Fruit fly (Drosophila melanogaster) whole organism, embryonic: ENCODE results near the gene haf.
A peak's percentile ranks its signal among the peaks of the same experiment; 100 is the strongest.

ENCODE experiments used
- Ada2b ChIP-seq: fragments of 200-800 bp; sonication (Bioruptor generic); IDR thresholded peaks from 2 replicates; pipeline ENCODE4 v1.3.6; 2022; ENCODE audit warnings: missing biosample characterization, missing genetic modification characterization
- Asciz ChIP-seq: fragments of 200-800 bp; sonication (Bioruptor generic); optimal IDR thresholded peaks from 2 replicates; lab custom pipeline; 2017; ENCODE audit warnings: missing biosample characterization, mild to moderate bottlenecking, missing genetic modification characterization, missing genetic modification reagents
- C15 ChIP-seq: fragments of 200-800 bp; sonication (Bioruptor generic); IDR thresholded peaks from 3 replicates; pipeline ENCODE4 v1.3.6; 2022; ENCODE audit warnings: missing biosample characterization, missing genetic modification characterization
- CG12071 ChIP-seq: fragments of 200-800 bp; sonication (Bioruptor generic); optimal IDR thresholded peaks from 3 replicates; lab custom pipeline; 2018; ENCODE audit warnings: missing biosample characterization, mild to moderate bottlenecking, missing genetic modification characterization
- CG12391 ChIP-seq: fragments of 200-800 bp; sonication (Bioruptor generic); optimal IDR thresholded peaks from 3 replicates; lab custom pipeline; 2018; ENCODE audit warnings: missing biosample characterization, mild to moderate bottlenecking, missing genetic modification characterization, moderate library complexity
- CG13424 ChIP-seq: fragments of 200-800 bp; sonication (Bioruptor generic); optimal IDR thresholded peaks from 2 replicates; lab custom pipeline; 2019; ENCODE audit warnings: missing biosample characterization, mild to moderate bottlenecking, missing genetic modification characterization, moderate library complexity
- CG14014 ChIP-seq: fragments of 200-800 bp; sonication (Bioruptor generic); IDR thresholded peaks from 2 replicates; pipeline ENCODE4 v1.3.6; 2022; ENCODE audit warnings: missing biosample characterization, missing genetic modification characterization
- CG14710 ChIP-seq: fragments of 200-800 bp; sonication (Bioruptor generic); optimal IDR thresholded peaks from 3 replicates; lab custom pipeline; 2019; ENCODE audit warnings: missing biosample characterization, mild to moderate bottlenecking, missing genetic modification characterization, moderate library complexity
- CG15269 ChIP-seq: fragments of 200-800 bp; sonication (Bioruptor generic); optimal IDR thresholded peaks from 2 replicates; lab custom pipeline; 2018; ENCODE audit warnings: missing biosample characterization, mild to moderate bottlenecking, missing genetic modification characterization, moderate library complexity
- CG17829 ChIP-seq: fragments of 200-800 bp; optimal IDR thresholded peaks from 2 replicates; lab custom pipeline; 2019; ENCODE audit warnings: missing biosample characterization, mild to moderate bottlenecking, missing genetic modification characterization, moderate library complexity
- CG18011 ChIP-seq: fragments of 200-800 bp; sonication (Bioruptor generic); optimal IDR thresholded peaks from 2 replicates; lab custom pipeline; 2017; ENCODE audit warnings: missing biosample characterization, missing genetic modification characterization, mild to moderate bottlenecking, moderate library complexity, missing genotype
- CG18619 ChIP-seq: fragments of 200-800 bp; sonication (Bioruptor generic); optimal IDR thresholded peaks from 3 replicates; lab custom pipeline; 2017; ENCODE audit warnings: missing biosample characterization, mild to moderate bottlenecking, missing genetic modification characterization
- CG33213 ChIP-seq: fragments of 200-800 bp; sonication (Bioruptor generic); optimal IDR thresholded peaks from 3 replicates; lab custom pipeline; 2016; ENCODE audit warnings: missing biosample characterization, missing genetic modification characterization
- CG4707 ChIP-seq: fragments of 200-800 bp; sonication (Bioruptor generic); optimal IDR thresholded peaks from 2 replicates; lab custom pipeline; 2018; ENCODE audit warnings: missing biosample characterization, mild to moderate bottlenecking, missing genetic modification characterization, moderate library complexity
- CG6254 ChIP-seq: fragments of 200-800 bp; sonication (Bioruptor generic); optimal IDR thresholded peaks from 3 replicates; lab custom pipeline; 2017; ENCODE audit warnings: mild to moderate bottlenecking, missing biosample characterization, missing genetic modification reagents, missing genetic modification characterization
- CG7839 ChIP-seq: fragments of 200-800 bp; sonication (Bioruptor generic); optimal IDR thresholded peaks from 3 replicates; lab custom pipeline; 2018; ENCODE audit warnings: missing biosample characterization, mild to moderate bottlenecking, missing genetic modification characterization, moderate library complexity
- CG8089 ChIP-seq: fragments of 200-800 bp; sonication (Bioruptor generic); optimal IDR thresholded peaks from 3 replicates; lab custom pipeline; 2016; ENCODE audit warnings: missing biosample characterization, missing genetic modification characterization
- CG8281 ChIP-seq: fragments of 200-800 bp; sonication (Bioruptor generic); optimal IDR thresholded peaks from 2 replicates; lab custom pipeline; 2018; ENCODE audit warnings: missing biosample characterization, mild to moderate bottlenecking, missing genetic modification characterization, moderate library complexity
- CG8359 ChIP-seq: fragments of 200-800 bp; sonication (Bioruptor generic); optimal IDR thresholded peaks from 2 replicates; lab custom pipeline; 2017; ENCODE audit warnings: missing biosample characterization, mild to moderate bottlenecking, missing genetic modification characterization, borderline replicate concordance
- CHES-1-like ChIP-seq: fragments of 200-800 bp; sonication (Bioruptor generic); optimal IDR thresholded peaks from 2 replicates; lab custom pipeline; 2016; ENCODE audit warnings: missing biosample characterization, missing genetic modification characterization
- Doc2 ChIP-seq: fragments of 200-800 bp; sonication (Bioruptor generic); IDR thresholded peaks from 2 replicates; pipeline ENCODE4 v1.3.6; 2022; ENCODE audit warnings: missing biosample characterization, missing genetic modification characterization
- Drgx ChIP-seq: fragments of 200-800 bp; sonication (Bioruptor generic); IDR thresholded peaks from 2 replicates; pipeline ENCODE4 v1.3.6; 2022; ENCODE audit warnings: missing biosample characterization, missing genetic modification characterization
- Eip74EF ChIP-seq, 2 experiments: fragments of 200-800 bp in 1 of 2; fragments of >200 bp in 1 of 2; sonication (Bioruptor generic) in 1 of 2; optimal IDR thresholded peaks; 2 replicates each; lab custom pipeline; 2017 to 2019; ENCODE audit warnings: missing biosample characterization in 2 of 2, missing genetic modification characterization in 2 of 2, mild to moderate bottlenecking in 1 of 2, moderate library complexity in 1 of 2
- Ets97D ChIP-seq: fragments of 200-800 bp; sonication (Bioruptor generic); optimal IDR thresholded peaks from 3 replicates; lab custom pipeline; 2016; ENCODE audit warnings: missing biosample characterization, missing genetic modification characterization
- Hr78 ChIP-seq, 2 experiments: fragments of 200-800 bp in 1 of 2; fragments of >200 bp in 1 of 2; sonication (Bioruptor generic) in 1 of 2; optimal IDR thresholded peaks; 2 replicates each; lab custom pipeline; 2017 to 2019; ENCODE audit warnings: missing biosample characterization in 2 of 2, missing genetic modification characterization in 2 of 2, mild to moderate bottlenecking in 1 of 2, moderate library complexity in 1 of 2
- Nf-YC ChIP-seq: fragments of 200-800 bp; optimal IDR thresholded peaks from 3 replicates; lab custom pipeline; 2019; ENCODE audit warnings: missing biosample characterization, mild to moderate bottlenecking, missing genetic modification characterization, moderate library complexity
- Oli ChIP-seq: fragments of 200-800 bp; sonication (Bioruptor generic); optimal IDR thresholded peaks from 2 replicates; lab custom pipeline; 2018; ENCODE audit warnings: missing biosample characterization, mild to moderate bottlenecking, missing genetic modification characterization, moderate library complexity
- PHDP ChIP-seq: fragments of 200-800 bp; sonication (Bioruptor generic); optimal IDR thresholded peaks from 3 replicates; lab custom pipeline; 2018; ENCODE audit warnings: missing biosample characterization, mild to moderate bottlenecking, missing genetic modification characterization, moderate library complexity
- Vsx1 ChIP-seq: fragments of 200-800 bp; sonication (Bioruptor generic); optimal IDR thresholded peaks from 2 replicates; lab custom pipeline; 2017; ENCODE audit warnings: missing biosample characterization, mild to moderate bottlenecking, missing genetic modification characterization, missing genetic modification reagents
- caup ChIP-seq: fragments of 200-800 bp; sonication (Bioruptor generic); optimal IDR thresholded peaks from 3 replicates; lab custom pipeline; 2017; ENCODE audit warnings: missing biosample characterization, mild to moderate bottlenecking, missing genetic modification characterization, moderate library complexity; ENCODE audit not compliant: severe bottlenecking
- cwo ChIP-seq: fragments of 200-800 bp; sonication (Bioruptor generic); optimal IDR thresholded peaks from 3 replicates; lab custom pipeline; 2017; ENCODE audit warnings: missing biosample characterization, missing genetic modification characterization, mild to moderate bottlenecking, moderate library complexity, missing genetic modification reagents
- fru ChIP-seq: fragments of >200 bp; optimal IDR thresholded peaks from 2 replicates; lab custom pipeline; 2017
- grau ChIP-seq: fragments of 200-800 bp; optimal IDR thresholded peaks from 3 replicates; lab custom pipeline; 2019; ENCODE audit warnings: missing biosample characterization, mild to moderate bottlenecking, missing genetic modification characterization, moderate library complexity
- h ChIP-seq: fragments of >200 bp; optimal IDR thresholded peaks from 2 replicates; lab custom pipeline; 2017
- kni ChIP-seq: fragments of 200-800 bp; sonication (Bioruptor generic); optimal IDR thresholded peaks from 3 replicates; lab custom pipeline; 2017; ENCODE audit warnings: mild to moderate bottlenecking, missing biosample characterization, missing genetic modification reagents, missing genetic modification characterization
- lbe ChIP-seq: fragments of 200-800 bp; sonication (Bioruptor generic); optimal IDR thresholded peaks from 2 replicates; lab custom pipeline; 2016; ENCODE audit warnings: missing biosample characterization, mild to moderate bottlenecking, missing genetic modification characterization
- lov ChIP-seq, 2 experiments: fragments of 200-800 bp in 1 of 2; fragments of >200 bp in 1 of 2; sonication (Bioruptor generic) in 1 of 2; IDR thresholded peaks in 1 of 2; optimal IDR thresholded peaks in 1 of 2; 2 replicates in 1 of 2; 3 replicates in 1 of 2; pipeline versions ENCODE4 v1.3.6 to Lab custom; 2017 to 2022; ENCODE audit warnings: missing biosample characterization in 1 of 2, missing genetic modification characterization in 1 of 2
- nerfin-2 ChIP-seq: fragments of 200-800 bp; sonication (Bioruptor generic); IDR thresholded peaks from 2 replicates; pipeline ENCODE4 v1.3.6; 2022; ENCODE audit warnings: missing biosample characterization, missing genetic modification characterization; ENCODE audit not compliant: partially characterized antibody
- sens ChIP-seq: fragments of 200-800 bp; sonication (Bioruptor generic); peaks from one replicate; lab custom pipeline; 2016; ENCODE audit warnings: missing biosample characterization, missing genetic modification characterization
- sens-2 ChIP-seq: fragments of 200-800 bp; sonication (Bioruptor generic); IDR thresholded peaks from 2 replicates; pipeline ENCODE4 v1.3.6; 2022; ENCODE audit warnings: missing biosample characterization, missing genetic modification characterization
- sna ChIP-seq: fragments of 200-800 bp; sonication (Bioruptor generic); IDR thresholded peaks from 2 replicates; pipeline ENCODE4 v1.3.6; 2022; ENCODE audit warnings: missing biosample characterization, missing genetic modification characterization; ENCODE audit not compliant: partially characterized antibody
- tll ChIP-seq, 2 experiments: fragments of 200-800 bp in 1 of 2; fragments of >200 bp in 1 of 2; sonication (Bioruptor generic) in 1 of 2; optimal IDR thresholded peaks; 2 replicates each; lab custom pipeline; 2017 to 2019; ENCODE audit warnings: missing biosample characterization in 2 of 2, missing genetic modification characterization in 2 of 2, mild to moderate bottlenecking in 1 of 2, moderate library complexity in 1 of 2
- zfh1 ChIP-seq: fragments of 200-800 bp; sonication (Bioruptor generic); IDR thresholded peaks from 3 replicates; pipeline ENCODE4 v1.3.6; 2022; ENCODE audit warnings: missing biosample characterization, missing genetic modification characterization

The haf gene

dm6 chr2L:1538132-1538531 lies 16.8 kb upstream of the haf start:
- TF ChIP-seq Eip74EF (GFP tag; optimal IDR thresholded peaks at IDR 0.05; lab: Kevin White, UChicago) (no peak), Drgx (GFP tag; lab: Robert Waterston, UW) (peak; percentile 30; the same call in 1 of the 2 replicates)

dm6 chr2L:1547860-1548259 lies 7.1 kb upstream of the haf start:
- TF ChIP-seq nerfin-2 (GFP tag; lab: Robert Waterston, UW) (no peak), CG4707 (GFP tag; lab: Kevin White, UChicago) (no peak), CG8089 (GFP tag; lab: Kevin White, UChicago) (no peak), C15 (GFP tag; lab: Robert Waterston, UW) (no peak), caup (GFP tag; lab: Kevin White, UChicago) (no peak), Nf-YC (tag; lab: Kevin White, UChicago) (no peak), Ets97D (no peak), sna (GFP tag; lab: Robert Waterston, UW) (no peak), CG8281 (tag; lab: Kevin White, UChicago) (peak; percentile 94), sens (GFP tag; lab: Kevin White, UChicago) (peak; percentile 30), CG14014 (GFP tag; lab: Robert Waterston, UW) (no peak), Vsx1 (GFP tag; lab: Kevin White, UChicago) (no peak), cwo (GFP tag; lab: Kevin White, UChicago) (no peak), lbe (GFP tag; lab: Kevin White, UChicago) (no peak), CG12391 (tag; lab: Kevin White, UChicago) (no peak)

dm6 chr2L:1556697-1557564 lies 2.0 kb downstream of the haf start:
- TF ChIP-seq CG8359 (no peak), CG8281 (tag; lab: Kevin White, UChicago) (peak; percentile 99), sens-2 (GFP tag; lab: Robert Waterston, UW) (no peak), CG18619 (no peak), lov (optimal IDR thresholded peaks at IDR 0.05; lab: Kevin White, UChicago) (peak; percentile 91), lov (GFP tag; IDR thresholded peaks at IDR 0.05; lab: Robert Waterston, UW) (no peak), Doc2 (GFP tag; lab: Robert Waterston, UW) (no peak), Ada2b (GFP tag; lab: Robert Waterston, UW) (no peak), Hr78 (GFP tag; optimal IDR thresholded peaks at IDR 0.05; lab: Kevin White, UChicago) (peak in 1 of 2 experiments; percentile 55), zfh1 (0 out of 3 replicates have a peak, but pooled peaks have one; percentile 48), kni (GFP tag; lab: Kevin White, UChicago) (peak; percentile 56), CG18011 (no peak), CHES-1-like (no peak), fru (lab: Kevin White, UChicago) (peak; percentile 49), CG6254 (GFP tag; lab: Kevin White, UChicago) (no peak), CG15269 (tag; lab: Kevin White, UChicago) (peak; percentile 4), CG17829 (peak; percentile 20), CG14014 (GFP tag; lab: Robert Waterston, UW) (no peak), tll (GFP tag; optimal IDR thresholded peaks at IDR 0.05; lab: Kevin White, UChicago) (no peak), grau (tag; lab: Kevin White, UChicago) (peak; percentile 95), Asciz (GFP tag; lab: Kevin White, UChicago) (no peak), Oli (tag; lab: Kevin White, UChicago) (peak; percentile 28), CG33213 (GFP tag; lab: Kevin White, UChicago) (no peak), h (lab: Kevin White, UChicago) (no peak), CG7839 (tag; lab: Kevin White, UChicago) (peak; percentile 51), CG12071 (GFP tag; lab: Kevin White, UChicago) (no peak), PHDP (tag; lab: Kevin White, UChicago) (peak; percentile 12), CG14710 (tag; lab: Kevin White, UChicago) (peak; percentile 33), CG13424 (peak; percentile 14)
